Fruit fly (Drosophila melanogaster) whole organism, wandering third instar larva: ENCODE data around the gene nac.

Experiments used
- Abd-B ChIP-seq: fragments of >200 bp; optimal IDR thresholded peaks from 2 replicates; lab custom pipeline; 2017; ENCODE audit warnings: missing biosample characterization, missing genetic modification characterization
- CG32264 ChIP-seq: fragments of 200-800 bp; sonication (Bioruptor generic); optimal IDR thresholded peaks from 2 replicates; lab custom pipeline; 2016; ENCODE audit warnings: missing biosample characterization, missing genetic modification characterization
- CG9705 ChIP-seq: fragments of 200-800 bp; sonication (Bioruptor generic); optimal IDR thresholded peaks from 2 replicates; lab custom pipeline; 2018; ENCODE audit warnings: missing biosample characterization, mild to moderate bottlenecking, missing genetic modification characterization
- Dfd ChIP-seq: fragments of >200 bp; optimal IDR thresholded peaks from 2 replicates; lab custom pipeline; 2017; ENCODE audit warnings: missing biosample characterization, missing genetic modification characterization
- Dif ChIP-seq: fragments of 200-275, 200-300 bp; sonication (Bioruptor generic); optimal IDR thresholded peaks from 2 replicates; lab custom pipeline; 2018; ENCODE audit warnings: missing biosample characterization, missing genetic modification characterization; ENCODE audit not compliant: partially characterized antibody
- GATAd ChIP-seq: sonication (Bioruptor generic); optimal IDR thresholded peaks from 2 replicates; lab custom pipeline; 2016; ENCODE audit warnings: missing biosample characterization, missing genetic modification characterization
- HLH106 ChIP-seq: fragments of 200-800 bp; optimal IDR thresholded peaks from 3 replicates; lab custom pipeline; 2019; ENCODE audit warnings: missing biosample characterization, mild to moderate bottlenecking, missing genetic modification characterization, moderate library complexity
- Hnf4 ChIP-seq: fragments of 200-800 bp; sonication (Bioruptor generic); optimal IDR thresholded peaks from 2 replicates; lab custom pipeline; 2016; ENCODE audit warnings: missing biosample characterization, mild to moderate bottlenecking, missing genetic modification characterization
- Hr78 ChIP-seq: fragments of >200 bp; optimal IDR thresholded peaks from 2 replicates; lab custom pipeline; 2017; ENCODE audit warnings: missing biosample characterization, missing genetic modification characterization
- Hr83 ChIP-seq: fragments of 200-300 bp; sonication (Bioruptor generic); optimal IDR thresholded peaks from 2 replicates; lab custom pipeline; 2016; ENCODE audit warnings: missing biosample characterization, mild to moderate bottlenecking, missing genetic modification characterization, moderate library complexity; ENCODE audit not compliant: poor library complexity, severe bottlenecking
- Jra ChIP-seq: sonication (Bioruptor generic); optimal IDR thresholded peaks from 2 replicates; lab custom pipeline; 2016; ENCODE audit warnings: missing biosample characterization, missing genetic modification characterization
- Mio ChIP-seq: sonication (Bioruptor generic); optimal IDR thresholded peaks from 2 replicates; lab custom pipeline; 2016; ENCODE audit warnings: missing biosample characterization, missing genetic modification characterization
- Myc ChIP-seq: fragments of >200 bp; optimal IDR thresholded peaks from 2 replicates; lab custom pipeline; 2017
- N ChIP-seq: fragments of >200 bp; optimal IDR thresholded peaks from 2 replicates; lab custom pipeline; 2018; ENCODE audit warnings: missing biosample characterization, missing external identifiers, missing genetic modification characterization
- OdsH ChIP-seq: fragments of 200-800 bp; sonication (Bioruptor generic); optimal IDR thresholded peaks from 2 replicates; lab custom pipeline; 2016; ENCODE audit warnings: missing biosample characterization, mild to moderate bottlenecking, missing genetic modification characterization
- Rel ChIP-seq, 2 experiments: fragments of 200-800 bp; sonication (Bioruptor generic) in 1 of 2; optimal IDR thresholded peaks; 2 replicates in 1 of 2; 3 replicates in 1 of 2; lab custom pipeline; 2016 to 2019; ENCODE audit warnings: mild to moderate bottlenecking in 2 of 2, missing biosample characterization in 2 of 2, missing genetic modification characterization in 2 of 2, moderate library complexity in 1 of 2
- Sp1 ChIP-seq: fragments of 200-800 bp; sonication (Bioruptor generic); optimal IDR thresholded peaks from 3 replicates; lab custom pipeline; 2019; ENCODE audit warnings: missing biosample characterization, mild to moderate bottlenecking, missing genetic modification characterization, moderate library complexity
- dl ChIP-seq, 2 experiments: fragments of 175-275, 200-275 bp in 1 of 2; fragments of 200-275 bp in 1 of 2; sonication (Bioruptor generic); optimal IDR thresholded peaks; lab custom pipeline; 2018; ENCODE audit warnings: mild to moderate bottlenecking in 2 of 2, missing biosample characterization in 2 of 2, missing genetic modification characterization in 2 of 2, moderate library complexity in 2 of 2; ENCODE audit not compliant: partially characterized antibody in 2 of 2, insufficient read depth in 1 of 2
- dmrt93B ChIP-seq: fragments of 200-800 bp; sonication (Bioruptor generic); optimal IDR thresholded peaks from 2 replicates; lab custom pipeline; 2018; ENCODE audit warnings: missing biosample characterization, mild to moderate bottlenecking, missing genetic modification characterization
- dsf ChIP-seq: sonication (Bioruptor generic); optimal IDR thresholded peaks from 2 replicates; lab custom pipeline; 2016; ENCODE audit warnings: missing biosample characterization, missing genetic modification characterization, borderline replicate concordance
- ey ChIP-seq: fragments of 200-800 bp; sonication (Bioruptor generic); optimal IDR thresholded peaks from 2 replicates; lab custom pipeline; 2016; ENCODE audit warnings: missing biosample characterization, missing genetic modification characterization
- foxo ChIP-seq, 2 experiments: fragments of 200-800 bp; sonication (Bioruptor generic); optimal IDR thresholded peaks; 2 replicates in 1 of 2; 3 replicates in 1 of 2; lab custom pipeline; 2016 to 2017; ENCODE audit warnings: missing biosample characterization in 2 of 2, missing genetic modification characterization in 2 of 2
- h ChIP-seq: fragments of 200-800 bp; sonication (Bioruptor generic); optimal IDR thresholded peaks from 3 replicates; lab custom pipeline; 2016; ENCODE audit warnings: missing biosample characterization, mild to moderate bottlenecking, missing genetic modification characterization
- jim ChIP-seq: fragments of 175-275, 200-325 bp; sonication (Bioruptor generic); optimal IDR thresholded peaks from 2 replicates; lab custom pipeline; 2016; ENCODE audit warnings: missing biosample characterization, mild to moderate bottlenecking, missing genetic modification characterization
- lola ChIP-seq: fragments of >200 bp; optimal IDR thresholded peaks from 2 replicates; lab custom pipeline; 2017; ENCODE audit warnings: missing biosample characterization, missing genetic modification characterization
- pan ChIP-seq: fragments of >200 bp; optimal IDR thresholded peaks from 2 replicates; lab custom pipeline; 2017
- psq ChIP-seq: fragments of 200-800 bp; sonication (Bioruptor generic); optimal IDR thresholded peaks from 3 replicates; lab custom pipeline; 2017; ENCODE audit warnings: missing biosample characterization, mild to moderate bottlenecking, missing genetic modification characterization, moderate library complexity
- rgr ChIP-seq: fragments of 200-800 bp; sonication (Bioruptor generic); optimal IDR thresholded peaks from 3 replicates; lab custom pipeline; 2016; ENCODE audit warnings: missing biosample characterization, mild to moderate bottlenecking, missing genetic modification characterization
- sv ChIP-seq: fragments of 200-800 bp; sonication (Bioruptor generic); optimal IDR thresholded peaks from 3 replicates; lab custom pipeline; 2016; ENCODE audit warnings: missing biosample characterization, missing genetic modification characterization
- tai ChIP-seq: sonication (Bioruptor generic); optimal IDR thresholded peaks from 2 replicates; lab custom pipeline; 2016; ENCODE audit warnings: missing biosample characterization, missing genetic modification characterization
- usp ChIP-seq: fragments of >200 bp; optimal IDR thresholded peaks from 2 replicates; lab custom pipeline; 2017; ENCODE audit warnings: missing biosample characterization, missing genetic modification characterization
- woc ChIP-seq: sonication (Bioruptor generic); optimal IDR thresholded peaks from 2 replicates; lab custom pipeline; 2016; ENCODE audit warnings: missing biosample characterization, mild to moderate bottlenecking, missing genetic modification characterization

Gene nac

dm6 chr3R:8303848-8304247, at the start of gene nac:
TSS of gene nac (minus strand) at chr3R:8304023.
- TF ChIP-seq lola (GFP tag; lab: Kevin White, UChicago) (no peak), jim (no peak), Myc (no peak), dsf (GFP tag; lab: Kevin White, UChicago) (no peak), HLH106 (tag; lab: Kevin White, UChicago) (peak; percentile 21), CG9705 (GFP tag; lab: Kevin White, UChicago) (peak; percentile 20), Hr83 (GFP tag; lab: Kevin White, UChicago) (no peak), usp (GFP tag; lab: Kevin White, UChicago) (no peak), Dfd (GFP tag; lab: Kevin White, UChicago) (no peak), CG32264 (GFP tag; lab: Kevin White, UChicago) (no peak), dmrt93B (no peak), Dif (GFP tag; lab: Kevin White, UChicago) (peak; percentile 44), GATAd (GFP tag; lab: Kevin White, UChicago) (no peak), woc (no peak), pan (no peak)

- no peak for TF ChIP-seq Rel (GFP tag; optimal IDR thresholded peaks at IDR 0.05; lab: Kevin White, UChicago)
- peak; percentile 73 for TF ChIP-seq Rel (tag; optimal IDR thresholded peaks at IDR 0.05; lab: Kevin White, UChicago)
- TF ChIP-seq dmrt93B, result no peak
- peak; percentile 16 for TF ChIP-seq Hr83 (GFP tag; lab: Kevin White, UChicago)
- TF ChIP-seq h (GFP tag; lab: Kevin White, UChicago), result peak; percentile 30
- TF ChIP-seq dsf (GFP tag; lab: Kevin White, UChicago), result no peak
- no peak for TF ChIP-seq dl (GFP tag; optimal IDR thresholded peaks at IDR 0.05; lab: Kevin White, UChicago; ENCODE audit: insufficient read depth in 1 of 2, partially characterized antibody in 2 of 2)
Measured at dm6 chr3R:8352961-8353728, 49.3 kb upstream of the nac start.

DNA sequence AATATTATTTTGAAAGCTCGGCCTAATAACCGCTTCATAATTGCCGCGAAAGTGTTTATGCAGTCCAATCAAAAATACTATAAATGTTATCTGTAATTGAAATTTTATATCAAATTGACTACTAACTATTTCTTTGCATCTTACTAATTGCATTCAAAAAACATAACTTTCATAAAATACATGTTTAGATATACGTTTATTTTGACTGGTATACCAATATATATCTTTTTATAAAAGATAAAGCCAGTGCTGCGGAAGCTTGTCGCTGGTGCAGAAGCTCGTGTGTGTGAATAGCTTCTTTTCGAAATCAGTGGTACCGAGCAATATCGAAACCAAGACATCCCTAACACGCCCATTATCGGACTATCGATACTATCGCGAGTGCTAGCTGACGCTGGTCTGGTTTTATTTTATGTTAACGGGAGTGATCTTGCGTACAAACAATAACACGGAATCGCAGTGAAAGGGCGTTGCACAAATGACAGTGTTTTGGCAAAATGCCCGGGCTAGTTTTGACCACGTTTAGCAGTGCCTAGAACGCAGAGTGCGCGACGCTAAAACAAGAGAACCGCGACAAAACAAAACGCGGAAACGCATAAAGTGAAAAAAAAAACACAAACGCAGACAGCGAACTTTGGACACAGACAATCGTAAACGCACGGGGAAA, 45.8 kb upstream of the nac start, which contains the start of gene Atg13:
Gene Atg13, plus strand, starts transcription at position 367 of the 667 bp plus-strand sequence.
- TF ChIP-seq ey (GFP tag; lab: Kevin White, UChicago) (peak; percentile 9), Sp1 (peak; percentile 29), Hnf4 (GFP tag; lab: Kevin White, UChicago) (peak; percentile 73), Rel (GFP tag; optimal IDR thresholded peaks at IDR 0.05; lab: Kevin White, UChicago) (no peak), Rel (tag; optimal IDR thresholded peaks at IDR 0.05; lab: Kevin White, UChicago) (peak; percentile 46), N (GFP tag; lab: Kevin White, UChicago) (peak; percentile 8), psq (GFP tag; lab: Kevin White, UChicago) (peak; percentile 22), sv (peak; percentile 1), Abd-B (GFP tag; lab: Kevin White, UChicago) (peak; percentile 32), usp (GFP tag; lab: Kevin White, UChicago) (no peak), Mio (no peak), HLH106 (tag; lab: Kevin White, UChicago) (peak; percentile 43), CG9705 (GFP tag; lab: Kevin White, UChicago) (no peak)

DNA sequence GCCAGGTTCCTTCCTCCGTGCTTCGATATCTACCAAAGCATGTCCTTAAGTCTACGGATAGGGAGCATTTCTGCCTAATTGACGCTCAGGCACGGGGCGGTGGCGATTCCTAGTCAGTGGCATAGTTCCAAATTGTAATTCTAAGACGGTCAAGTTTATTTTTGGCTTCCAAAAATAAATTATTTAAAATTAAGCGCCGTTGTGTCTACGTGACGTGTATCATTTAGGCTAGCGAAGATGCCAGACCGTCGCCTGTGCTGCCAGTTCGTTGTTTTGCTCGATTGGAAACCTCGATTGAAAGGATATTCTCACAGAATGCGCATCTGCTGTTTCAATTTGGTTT, 45.3 kb upstream of the nac start:
- TF ChIP-seq usp (GFP tag; lab: Kevin White, UChicago) (no peak), CG32264 (GFP tag; lab: Kevin White, UChicago) (no peak), Jra (GFP tag; lab: Kevin White, UChicago) (no peak), woc (no peak), dmrt93B (no peak), rgr (GFP tag; lab: Kevin White, UChicago) (no peak), N (GFP tag; lab: Kevin White, UChicago) (no peak), tai (no peak), foxo (GFP tag; optimal IDR thresholded peaks at IDR 0.05; lab: Kevin White, UChicago) (no peak), Hnf4 (GFP tag; lab: Kevin White, UChicago) (no peak), Hr83 (GFP tag; lab: Kevin White, UChicago) (no peak), dl (GFP tag; optimal IDR thresholded peaks at IDR 0.05; lab: Kevin White, UChicago; ENCODE audit: insufficient read depth in 1 of 2, partially characterized antibody in 2 of 2) (no peak), HLH106 (tag; lab: Kevin White, UChicago) (no peak), Hr78 (GFP tag; lab: Kevin White, UChicago) (no peak), dsf (GFP tag; lab: Kevin White, UChicago) (no peak), psq (GFP tag; lab: Kevin White, UChicago) (no peak), OdsH (GFP tag; lab: Kevin White, UChicago) (no peak), ey (GFP tag; lab: Kevin White, UChicago) (no peak), Abd-B (GFP tag; lab: Kevin White, UChicago) (no peak), CG9705 (GFP tag; lab: Kevin White, UChicago) (no peak)
